Worm (Caenorhabditis elegans) whole organism, L1 larva: ENCODE measurements around the gene lgc-53.
A peak's percentile ranks its signal among the peaks of the same experiment; 100 is the strongest.

ENCODE experiments used
- C04F5.9 ChIP-seq: sonication (generic microtip); optimal IDR thresholded peaks from 2 replicates; lab custom pipeline; 2016; ENCODE audit warnings: missing genetic modification characterization, missing compliant biosample characterization
- F16B12.6 ChIP-seq: fragments of 150-350 bp; optimal IDR thresholded peaks from 2 replicates; lab custom pipeline; 2014; ENCODE audit warnings: missing biosample characterization, missing genetic modification characterization
- Y116A8C.19 ChIP-seq: sonication (generic microtip); optimal IDR thresholded peaks from 2 replicates; lab custom pipeline; 2016; ENCODE audit warnings: missing compliant biosample characterization, missing genetic modification characterization, borderline replicate concordance
- alr-1 ChIP-seq: fragments of 200-800 bp; sonication (Bioruptor generic); optimal IDR thresholded peaks from 2 replicates; lab custom pipeline; 2018; ENCODE audit warnings: borderline replicate concordance, mild to moderate bottlenecking, missing genetic modification characterization, missing compliant biosample characterization
- blmp-1 ChIP-seq: fragments of 150-350 bp; optimal IDR thresholded peaks from 2 replicates; lab custom pipeline; 2014; ENCODE audit warnings: missing biosample characterization, missing genetic modification characterization
- ceh-63 ChIP-seq: fragments of 200-800 bp; sonication (Bioruptor generic); optimal IDR thresholded peaks from 2 replicates; lab custom pipeline; 2018; ENCODE audit warnings: mild to moderate bottlenecking, missing genetic modification characterization, missing compliant biosample characterization
- ceh-88 ChIP-seq: fragments of 200-800 bp; sonication (Bioruptor generic); IDR thresholded peaks from 2 replicates; pipeline ENCODE4 v1.3.6; 2022; ENCODE audit warnings: missing genetic modification characterization, missing compliant biosample characterization
- ceh-90 ChIP-seq: sonication (generic microtip); optimal IDR thresholded peaks from 2 replicates; lab custom pipeline; 2016; ENCODE audit warnings: missing genetic modification characterization, missing compliant biosample characterization
- dpl-1 ChIP-seq, 3 experiments: fragments of 150-350 bp in 2 of 3; sonication (generic microtip) in 1 of 3; optimal IDR thresholded peaks; 2 replicates each; lab custom pipeline; 2014 to 2017; ENCODE audit warnings: missing biosample characterization in 3 of 3, missing genetic modification characterization in 3 of 3, missing genetic modification reagents in 3 of 3
- efl-1 ChIP-seq, 4 experiments: fragments of 150-350 bp; optimal IDR thresholded peaks in 3 of 4; peaks in 1 of 4; 1 replicate in 1 of 4; 2 replicates in 3 of 4; lab custom pipeline; 2014; ENCODE audit warnings: missing biosample characterization in 2 of 4, missing genetic modification characterization in 2 of 4, missing genetic modification reagents in 2 of 4
- efl-3 ChIP-seq: fragments of 200-800 bp; sonication (Bioruptor generic); optimal IDR thresholded peaks from 2 replicates; lab custom pipeline; 2018; ENCODE audit warnings: mild to moderate bottlenecking, missing genetic modification characterization, missing compliant biosample characterization
- egl-13 ChIP-seq: sonication (generic microtip); optimal IDR thresholded peaks from 2 replicates; lab custom pipeline; 2016; ENCODE audit warnings: missing genotype, missing genetic modification reagents, missing genetic modification characterization, missing compliant biosample characterization
- elt-2 ChIP-seq: sonication (generic microtip); optimal IDR thresholded peaks from 2 replicates; lab custom pipeline; 2016; ENCODE audit warnings: missing genetic modification characterization, mild to moderate bottlenecking, inconsistent platforms, missing compliant biosample characterization, missing genetic modification reagents
- elt-3 ChIP-seq, 6 experiments: fragments of 150-350 bp in 1 of 6; sonication (generic microtip); optimal IDR thresholded peaks; 2 replicates each; lab custom pipeline; 2017 to 2018; ENCODE audit warnings: missing biosample characterization in 6 of 6, missing genetic modification characterization in 6 of 6, inconsistent platforms in 1 of 6
- ets-5 ChIP-seq: fragments of 200-800 bp; sonication (Bioruptor generic); IDR thresholded peaks from 2 replicates; pipeline ENCODE4 v1.3.6; 2022; ENCODE audit warnings: missing genetic modification characterization, missing compliant biosample characterization
- grh-1 ChIP-seq: fragments of 200-800 bp; sonication (Bioruptor generic); IDR thresholded peaks from 2 replicates; pipeline ENCODE4 v1.3.6; 2022; ENCODE audit warnings: missing genetic modification reagents, missing genetic modification characterization, missing compliant biosample characterization
- hpl-2 ChIP-seq: fragments of 150-350 bp; optimal IDR thresholded peaks from 2 replicates; lab custom pipeline; 2014; ENCODE audit warnings: missing biosample characterization, missing genetic modification reagents, missing genetic modification characterization
- jun-1 ChIP-seq: fragments of 150-350 bp; optimal IDR thresholded peaks from 2 replicates; lab custom pipeline; 2014; ENCODE audit warnings: missing biosample characterization, missing genetic modification reagents, missing genetic modification characterization
- lin-14 ChIP-seq: fragments of 200-800 bp; sonication (Bioruptor generic); optimal IDR thresholded peaks from 2 replicates; lab custom pipeline; 2018; ENCODE audit warnings: mild to moderate bottlenecking, missing genetic modification characterization, moderate library complexity, missing compliant biosample characterization
- lin-39 ChIP-seq: fragments of 150-350 bp; optimal IDR thresholded peaks from 2 replicates; lab custom pipeline; 2014; ENCODE audit warnings: missing biosample characterization, missing genetic modification reagents, missing genetic modification characterization
- lsy-2 ChIP-seq, 2 experiments: fragments of 150-350 bp; optimal IDR thresholded peaks; 2 replicates each; lab custom pipeline; 2014; ENCODE audit warnings: missing biosample characterization in 2 of 2, missing genetic modification characterization in 2 of 2
- nhr-12 ChIP-seq: sonication (generic microtip); optimal IDR thresholded peaks from 2 replicates; lab custom pipeline; 2017; ENCODE audit warnings: missing biosample characterization, missing genetic modification characterization
- nhr-19 ChIP-seq: fragments of 200-800 bp; sonication (Bioruptor generic); conservative IDR thresholded peaks from 2 replicates; pipeline ENCODE4 v1.3.6; 2022; ENCODE audit warnings: missing genetic modification characterization, missing compliant biosample characterization
- nhr-71 ChIP-seq: sonication (generic microtip); optimal IDR thresholded peaks from 2 replicates; lab custom pipeline; 2016; ENCODE audit warnings: mild to moderate bottlenecking, missing genetic modification characterization, moderate library complexity, missing compliant biosample characterization
- nhr-84 ChIP-seq: sonication (generic microtip); optimal IDR thresholded peaks from 2 replicates; lab custom pipeline; 2017; ENCODE audit warnings: missing biosample characterization, missing genetic modification characterization
- nhr-85 ChIP-seq: sonication (generic microtip); peaks from one replicate; lab custom pipeline; 2016; ENCODE audit warnings: missing genetic modification characterization, inconsistent platforms, missing compliant biosample characterization
- pag-3 ChIP-seq: sonication (generic microtip); optimal IDR thresholded peaks from 2 replicates; lab custom pipeline; 2017; ENCODE audit warnings: missing genetic modification characterization, mild to moderate bottlenecking, missing compliant biosample characterization, antibody characterized with exemption, borderline replicate concordance; ENCODE audit not compliant: insufficient read depth
- sox-4 ChIP-seq: sonication (generic microtip); optimal IDR thresholded peaks from 2 replicates; lab custom pipeline; 2016; ENCODE audit warnings: missing genetic modification characterization, missing compliant biosample characterization
- sptf-1 ChIP-seq: fragments of 150-350 bp; optimal IDR thresholded peaks from 2 replicates; lab custom pipeline; 2014; ENCODE audit warnings: missing biosample characterization, missing genetic modification characterization
- vab-15 ChIP-seq: sonication (generic microtip); optimal IDR thresholded peaks from 2 replicates; lab custom pipeline; 2017; ENCODE audit warnings: missing genotype, mild to moderate bottlenecking, missing genetic modification characterization, missing compliant biosample characterization
- ztf-11 ChIP-seq, 2 experiments: sonication (generic microtip); optimal IDR thresholded peaks; 2 replicates each; lab custom pipeline; 2016 to 2017; ENCODE audit warnings: missing genetic modification characterization in 2 of 2, missing biosample characterization in 1 of 2, missing compliant biosample characterization in 1 of 2

Gene lgc-53

ce11 chrX:16711381-16711780 lies at the start of gene lgc-53:
TSS of gene lgc-53 (plus strand) at chrX:16711681.
- TF ChIP-seq egl-13 (tag; lab: Kevin White, UChicago) (no peak), ets-5 (GFP tag; lab: Robert Waterston, UW) (no peak), lsy-2 (tag; optimal IDR thresholded peaks at IDR 0.05; lab: Kevin White, UChicago) (no peak), sptf-1 (no peak), lin-39 (tag; lab: Kevin White, UChicago) (no peak), ceh-90 (tag; lab: Kevin White, UChicago) (no peak), elt-3 (tag; optimal IDR thresholded peaks at IDR 0.05; lab: Kevin White, UChicago) (no peak), dpl-1 (GFP tag; optimal IDR thresholded peaks at IDR 0.05; lab: Kevin White, UChicago) (no peak), hpl-2 (GFP tag; lab: Kevin White, UChicago) (no peak), nhr-84 (tag; lab: Kevin White, UChicago) (no peak), nhr-71 (tag; lab: Kevin White, UChicago) (no peak), sox-4 (tag; lab: Kevin White, UChicago) (no peak), grh-1 (no peak), pag-3 (tag; lab: Kevin White, UChicago) (no peak), lin-14 (GFP tag; lab: Kevin White, UChicago) (no peak), nhr-85 (tag; lab: Kevin White, UChicago) (no peak), ceh-88 (no peak)

- TF ChIP-seq ztf-11 (tag; optimal IDR thresholded peaks at IDR 0.05; lab: Kevin White, UChicago) (no peak), efl-1 (optimal IDR thresholded peaks at IDR 0.05; lab: Kevin White, UChicago) (no peak), efl-1 (GFP tag; optimal IDR thresholded peaks at IDR 0.05 in 1 of 2; lab: Kevin White, UChicago) (peak in 1 of 2 experiments; percentile 63)
These were observed 48.8 kb upstream of the lgc-53 start, which contains the start of gene F43B10.1 for ce11 chrX:16662723-16663122. TSS of gene F43B10.1 (minus strand) at chrX:16662823.

ce11 chrX:16667515-16667914 lies 44.0 kb upstream of the lgc-53 start:
- TF ChIP-seq alr-1 (tag; lab: Kevin White, UChicago) (no peak), efl-3 (GFP tag; lab: Kevin White, UChicago) (no peak), C04F5.9 (no peak), jun-1 (tag; lab: Kevin White, UChicago) (no peak), vab-15 (tag; lab: Kevin White, UChicago) (no peak), sox-4 (tag; lab: Kevin White, UChicago) (no peak), nhr-12 (tag; lab: Kevin White, UChicago) (no peak), nhr-19 (GFP tag; lab: Robert Waterston, UW) (no peak), nhr-84 (tag; lab: Kevin White, UChicago) (no peak), ceh-63 (GFP tag; lab: Kevin White, UChicago) (no peak), lin-39 (tag; lab: Kevin White, UChicago) (no peak), Y116A8C.19 (tag; lab: Kevin White, UChicago) (no peak)

ce11 chrX:16669106-16669505 lies 42.4 kb upstream of the lgc-53 start:
- TF ChIP-seq elt-3 (tag; optimal IDR thresholded peaks at IDR 0.05; lab: Kevin White, UChicago) (no peak), elt-2 (tag; lab: Kevin White, UChicago) (peak; percentile 51), blmp-1 (tag; lab: Kevin White, UChicago) (no peak)

ce11 chrX:16671234-16671633 lies 40.2 kb upstream of the lgc-53 start:
- TF ChIP-seq efl-1 (optimal IDR thresholded peaks at IDR 0.05; lab: Kevin White, UChicago) (no peak), efl-1 (GFP tag; optimal IDR thresholded peaks at IDR 0.05 in 1 of 2; lab: Kevin White, UChicago) (no peak), nhr-84 (tag; lab: Kevin White, UChicago) (no peak), F16B12.6 (tag; lab: Kevin White, UChicago) (no peak)
